Fruit fly (Drosophila melanogaster): ENCODE results near the gene Hs3st-B.

Hs3st-B gene

DNA sequence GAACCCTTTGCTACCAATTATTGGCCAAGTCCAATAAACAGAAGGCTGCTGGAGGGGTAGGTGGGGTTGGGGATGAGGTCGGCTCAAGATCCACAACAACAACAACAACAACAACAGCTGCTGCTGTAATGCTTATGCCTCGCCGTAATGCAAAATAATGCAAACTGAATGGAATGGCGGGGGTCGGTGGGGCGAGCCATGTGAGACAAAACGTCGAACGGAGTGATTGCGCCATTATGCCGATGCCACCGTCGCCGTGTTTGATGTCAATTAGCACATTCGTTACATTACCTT, 12.2 kb downstream of the Hs3st-B start:
- TF ChIP-seq CG9817 (tag; optimal IDR thresholded peaks at IDR 0.05), result no peak
- TF ChIP-seq Lhr (GFP tag; optimal IDR thresholded peaks at IDR 0.05), result no peak
- 0 out of 2 replicates have a peak, but pooled peaks have one; percentile 11 for TF ChIP-seq CG42726 (GFP tag; IDR thresholded peaks at IDR 0.05; ENCODE audit: partially characterized antibody)
- no peak for TF ChIP-seq Atf6 (GFP tag; IDR thresholded peaks at IDR 0.05)
- TF ChIP-seq fu2 (GFP tag; optimal IDR thresholded peaks at IDR 0.05), result no peak
- TF ChIP-seq esg (GFP tag; conservative IDR thresholded peaks at IDR 0.05), result no peak
- no peak for TF ChIP-seq stwl (tag; optimal IDR thresholded peaks at IDR 0.05)
- no peak for TF ChIP-seq CG7556 (GFP tag; optimal IDR thresholded peaks at IDR 0.05)
- no peak for TF ChIP-seq CG14965 (GFP tag; optimal IDR thresholded peaks at IDR 0.05; ENCODE audit: borderline replicate concordance)
- no peak for TF ChIP-seq sob (GFP tag; IDR thresholded peaks at IDR 0.05)
- no peak for TF ChIP-seq CG31441 (GFP tag; IDR thresholded peaks at IDR 0.05)
- TF ChIP-seq Dbx (GFP tag; IDR thresholded peaks at IDR 0.05), result no peak
- TF ChIP-seq ATbp (GFP tag; optimal IDR thresholded peaks at IDR 0.05), result no peak
- TF ChIP-seq CG10462 (GFP tag; optimal IDR thresholded peaks at IDR 0.05), result no peak
- no peak for TF ChIP-seq kay (GFP tag; optimal IDR thresholded peaks at IDR 0.05)
- TF ChIP-seq br (optimal IDR thresholded peaks at IDR 0.05), result no peak
- no peak for TF ChIP-seq danr (GFP tag; IDR thresholded peaks at IDR 0.05)
- no peak for TF ChIP-seq ham (GFP tag; IDR thresholded peaks at IDR 0.05)
- TF ChIP-seq Deaf1 (tag; optimal IDR thresholded peaks at IDR 0.05), result no peak
- TF ChIP-seq CG14014 (GFP tag; IDR thresholded peaks at IDR 0.05), result no peak
- peak in 1 of 2 experiments; percentile 4 for TF ChIP-seq Pdp1 (GFP tag; optimal IDR thresholded peaks at IDR 0.05)
- no peak for TF ChIP-seq CG7271 (tag; optimal IDR thresholded peaks at IDR 0.05)
- TF ChIP-seq CG11504 (tag; optimal IDR thresholded peaks at IDR 0.05), result no peak
- TF ChIP-seq NK7.1 (GFP tag; optimal IDR thresholded peaks at IDR 0.05), result no peak
- TF ChIP-seq lab (GFP tag; optimal IDR thresholded peaks at IDR 0.05), result no peak
- no peak for TF ChIP-seq Aef1 (GFP tag; IDR thresholded peaks at IDR 0.05)
- TF ChIP-seq Elba2 (GFP tag; optimal IDR thresholded peaks at IDR 0.05), result peak; percentile 19
- peak; percentile 85 for TF ChIP-seq CG4360 (GFP tag; IDR thresholded peaks at IDR 0.05)
- no peak for TF ChIP-seq tin (GFP tag; optimal IDR thresholded peaks at IDR 0.05)
- no peak for TF ChIP-seq dm (GFP tag; optimal IDR thresholded peaks at IDR 0.05)
- no peak for TF ChIP-seq CG14710 (tag; optimal IDR thresholded peaks at IDR 0.05)
- TF ChIP-seq CG14860 (GFP tag; IDR thresholded peaks at IDR 0.05; ENCODE audit: partially characterized antibody), result no peak
- TF ChIP-seq HLH54F (GFP tag; optimal IDR thresholded peaks at IDR 0.05), result no peak
- no peak for TF ChIP-seq TFAM (GFP tag; optimal IDR thresholded peaks at IDR 0.05)
- TF ChIP-seq Gug (GFP tag; IDR thresholded peaks at IDR 0.05), result no peak
- TF ChIP-seq CG10321 (GFP tag; IDR thresholded peaks at IDR 0.05), result no peak
- no peak for TF ChIP-seq ro (GFP tag; IDR thresholded peaks at IDR 0.05)
- no peak for TF ChIP-seq Dad (GFP tag; optimal IDR thresholded peaks at IDR 0.05)
- no peak for TF ChIP-seq CG8359 (GFP tag; optimal IDR thresholded peaks at IDR 0.05; ENCODE audit: borderline replicate concordance)
- TF ChIP-seq CG32767 (GFP tag; IDR thresholded peaks at IDR 0.05), result no peak
- peak; percentile 71 for TF ChIP-seq crol (GFP tag; IDR thresholded peaks at IDR 0.05)
- peak; percentile 41 for TF ChIP-seq nom (GFP tag; optimal IDR thresholded peaks at IDR 0.05)

DNA sequence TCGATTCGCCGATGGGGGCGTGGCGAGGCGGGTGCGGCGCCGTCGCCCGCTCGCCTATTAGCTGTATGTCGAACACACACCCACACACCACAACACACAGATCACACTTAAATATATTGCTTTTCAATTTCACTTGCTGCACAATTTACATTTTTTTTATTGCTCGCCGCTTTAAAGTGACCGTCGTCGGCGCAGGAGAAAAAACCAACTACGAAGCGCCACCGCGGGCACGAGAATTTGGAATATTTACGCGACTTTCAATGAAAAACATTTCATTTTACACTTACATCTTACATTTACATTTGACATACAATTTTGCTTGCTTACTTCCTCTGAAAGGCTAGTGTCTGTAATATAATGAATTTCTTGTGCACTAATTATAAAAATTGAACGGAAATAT, 12.6 kb downstream of the Hs3st-B start, which contains the start of gene rictor:
Gene rictor (minus strand): TSS at position 170 of the 400 bp plus-strand sequence.
- TF ChIP-seq Poxn (GFP tag; IDR thresholded peaks at IDR 0.05) (no peak), CG13775 (GFP tag; optimal IDR thresholded peaks at IDR 0.05) (no peak), p53 (GFP tag; optimal IDR thresholded peaks at IDR 0.05) (no peak), Gsc (GFP tag; IDR thresholded peaks at IDR 0.05) (no peak), BEAF-32 (GFP tag; optimal IDR thresholded peaks at IDR 0.05) (no peak), CG13287 (GFP tag; IDR thresholded peaks at IDR 0.05; ENCODE audit: partially characterized antibody) (no peak), gt (GFP tag; IDR thresholded peaks at IDR 0.05) (no peak), sd (tag; optimal IDR thresholded peaks at IDR 0.05) (no peak), Meics (GFP tag; optimal IDR thresholded peaks at IDR 0.05) (no peak), Vsx1 (GFP tag; optimal IDR thresholded peaks at IDR 0.05) (no peak), fu2 (GFP tag; optimal IDR thresholded peaks at IDR 0.05) (no peak), zfh1 (GFP tag; IDR thresholded peaks at IDR 0.05) (no peak), Usf (GFP tag; optimal IDR thresholded peaks at IDR 0.05) (no peak), CG33213 (GFP tag; optimal IDR thresholded peaks at IDR 0.05) (no peak), en (GFP tag; optimal IDR thresholded peaks at IDR 0.05) (no peak)
